Worm (Caenorhabditis elegans) whole organism, L4 larva: ENCODE measurements around the gene prmt-6.

Source experiments
- F10B5.3 ChIP-seq: sonication (generic microtip); optimal IDR thresholded peaks from 2 replicates; lab custom pipeline; 2016; ENCODE audit warnings: mild to moderate bottlenecking, missing genetic modification characterization, missing compliant biosample characterization
- T20F7.1 ChIP-seq: fragments of 200-800 bp; sonication (Bioruptor generic); optimal IDR thresholded peaks from 2 replicates; lab custom pipeline; 2018; ENCODE audit warnings: mild to moderate bottlenecking, missing genetic modification characterization, missing compliant biosample characterization
- Y48G9A.11 ChIP-seq: fragments of 200-800 bp; sonication (Bioruptor generic); IDR thresholded peaks from 2 replicates; pipeline ENCODE4 v1.3.6; 2022; ENCODE audit warnings: missing genetic modification reagents, missing genetic modification characterization, missing compliant biosample characterization
- ZK546.5 ChIP-seq, 2 experiments: sonication (generic microtip); optimal IDR thresholded peaks; 2 replicates each; lab custom pipeline; 2017; ENCODE audit warnings: missing biosample characterization in 2 of 2, missing genetic modification characterization in 2 of 2
- aha-1 ChIP-seq: fragments of 150-350 bp; peaks from one replicate; lab custom pipeline; 2014; ENCODE audit warnings: missing biosample characterization, missing genetic modification characterization
- ceh-44 ChIP-seq: fragments of 200-800 bp; sonication (Bioruptor generic); IDR thresholded peaks from 2 replicates; pipeline ENCODE4 v1.3.6; 2022; ENCODE audit warnings: missing genetic modification reagents, missing genetic modification characterization, missing compliant biosample characterization
- ceh-62 ChIP-seq: sonication (generic microtip); optimal IDR thresholded peaks from 2 replicates; lab custom pipeline; 2017; ENCODE audit warnings: missing biosample characterization, missing genetic modification characterization
- dmd-9 ChIP-seq: fragments of 200-800 bp; sonication (Bioruptor generic); IDR thresholded peaks from 2 replicates; pipeline ENCODE4 v1.3.6; 2022; ENCODE audit warnings: missing genetic modification reagents, missing genetic modification characterization, missing compliant biosample characterization
- dpl-1 ChIP-seq: fragments of 150-350 bp; optimal IDR thresholded peaks from 2 replicates; lab custom pipeline; 2014; ENCODE audit warnings: missing biosample characterization, missing genetic modification reagents, missing genetic modification characterization
- dve-1 ChIP-seq: sonication (generic microtip); optimal IDR thresholded peaks from 2 replicates; lab custom pipeline; 2017; ENCODE audit warnings: antibody characterized with exemption, mild to moderate bottlenecking, missing genetic modification characterization, missing compliant biosample characterization; ENCODE audit not compliant: insufficient read depth
- fkh-10 ChIP-seq: fragments of 150-350 bp; optimal IDR thresholded peaks from 2 replicates; lab custom pipeline; 2014; ENCODE audit warnings: missing biosample characterization, missing genetic modification reagents, missing genetic modification characterization
- hmg-1.1 ChIP-seq: fragments of 200-800 bp; sonication (Bioruptor generic); IDR thresholded peaks from 2 replicates; pipeline ENCODE4 v1.3.6; 2022; ENCODE audit warnings: missing genetic modification reagents, missing genetic modification characterization, missing compliant biosample characterization
- lsy-2 ChIP-seq, 2 experiments: fragments of 150-350 bp in 1 of 2; sonication (generic microtip) in 1 of 2; optimal IDR thresholded peaks; 2 replicates each; lab custom pipeline; 2014 to 2017; ENCODE audit warnings: missing biosample characterization in 2 of 2, missing genetic modification characterization in 2 of 2
- madf-5 ChIP-seq, 2 experiments: fragments of 200-800 bp; sonication (Bioruptor generic); IDR thresholded peaks; 2 replicates each; pipeline ENCODE4 v1.3.6; 2022; ENCODE audit warnings: missing compliant biosample characterization in 2 of 2, missing genetic modification characterization in 2 of 2
- mes-2 ChIP-seq: sonication (generic microtip); optimal IDR thresholded peaks from 2 replicates; lab custom pipeline; 2016; ENCODE audit warnings: missing genotype, mild to moderate bottlenecking, missing genetic modification characterization, missing compliant biosample characterization; ENCODE audit not compliant: poor library complexity, severe bottlenecking
- nhr-11 ChIP-seq: fragments of 150-350 bp; optimal IDR thresholded peaks from 2 replicates; lab custom pipeline; 2014; ENCODE audit warnings: missing biosample characterization, missing genetic modification characterization
- nhr-42 ChIP-seq: fragments of 200-800 bp; sonication (Bioruptor generic); IDR thresholded peaks from 2 replicates; pipeline ENCODE4 v1.3.6; 2022; ENCODE audit warnings: missing genetic modification characterization, missing compliant biosample characterization
- pha-4 ChIP-seq, 2 experiments: fragments of 150-350 bp in 1 of 2; fragments of 200-800 bp in 1 of 2; sonication (Bioruptor generic) in 1 of 2; IDR thresholded peaks in 1 of 2; optimal IDR thresholded peaks in 1 of 2; 2 replicates each; pipeline versions ENCODE4 v1.3.6 to Lab custom; 2014 to 2022; ENCODE audit warnings: missing genetic modification characterization in 2 of 2, missing genetic modification reagents in 2 of 2, missing biosample characterization in 1 of 2, missing compliant biosample characterization in 1 of 2
- php-3 ChIP-seq: fragments of 200-800 bp; sonication (Bioruptor generic); IDR thresholded peaks from 2 replicates; pipeline ENCODE4 v1.3.6; 2022; ENCODE audit warnings: missing genetic modification reagents, missing genetic modification characterization, missing compliant biosample characterization
- set-16 ChIP-seq: fragments of 200-800 bp; sonication (Bioruptor generic); IDR thresholded peaks from 2 replicates; pipeline ENCODE4 v1.3.6; 2022; ENCODE audit warnings: missing genetic modification reagents, missing genetic modification characterization, missing compliant biosample characterization
- spr-1 ChIP-seq: sonication (generic microtip); optimal IDR thresholded peaks from 2 replicates; lab custom pipeline; 2016; ENCODE audit warnings: mild to moderate bottlenecking, missing genetic modification characterization, missing compliant biosample characterization
- spr-3 ChIP-seq: fragments of 200-800 bp; sonication (Bioruptor generic); optimal IDR thresholded peaks from 2 replicates; lab custom pipeline; 2018; ENCODE audit warnings: mild to moderate bottlenecking, missing genetic modification characterization, missing compliant biosample characterization
- tra-1 ChIP-seq: fragments of 200-800 bp; sonication (Bioruptor generic); IDR thresholded peaks from 2 replicates; pipeline ENCODE4 v1.3.6; 2022; ENCODE audit warnings: missing genetic modification reagents, missing genetic modification characterization, missing compliant biosample characterization
- vab-7 ChIP-seq: fragments of 200-800 bp; sonication (Bioruptor generic); IDR thresholded peaks from 2 replicates; pipeline ENCODE4 v1.3.6; 2022; ENCODE audit warnings: missing genetic modification reagents, missing genetic modification characterization, missing compliant biosample characterization
- zfp-3 ChIP-seq: fragments of 200-800 bp; sonication (Bioruptor generic); conservative IDR thresholded peaks from 2 replicates; pipeline ENCODE4 v1.3.6; 2022; ENCODE audit warnings: missing genetic modification reagents, missing genetic modification characterization, missing compliant biosample characterization

prmt-6 gene

ce11 chrIV:2177545-2177944, 46.8 kb downstream of the prmt-6 start, which contains the start of gene hrpu-2 (continued):
- peak; percentile 83 for TF ChIP-seq zfp-3
- peak; percentile 92 for TF ChIP-seq mes-2 (tag; lab: Kevin White, UChicago)
- peak; percentile 38 for TF ChIP-seq nhr-11
- TF ChIP-seq ZK546.5 (tag; optimal IDR thresholded peaks at IDR 0.05; lab: Kevin White, UChicago): no peak
- no peak for TF ChIP-seq T20F7.1 (GFP tag; lab: Kevin White, UChicago)
- TF ChIP-seq set-16: 0 out of 2 replicates have a peak, but pooled peaks have one; percentile 10
- TF ChIP-seq ceh-44 (GFP tag; lab: Robert Waterston, UW): no peak
- TF ChIP-seq dve-1: peak; percentile 82
- peak; percentile 41 for TF ChIP-seq fkh-10
- TF ChIP-seq hmg-1.1 (GFP tag; lab: Robert Waterston, UW): peak; percentile 78
- TF ChIP-seq pha-4 (GFP tag; IDR thresholded peaks at IDR 0.05; lab: Robert Waterston, UW): peak; percentile 67; the same call in 1 of the 2 replicates
- TF ChIP-seq pha-4 (tag; optimal IDR thresholded peaks at IDR 0.05; lab: Kevin White, UChicago): no peak
- TF ChIP-seq ceh-62 (tag; lab: Kevin White, UChicago): no peak
- TF ChIP-seq dpl-1 (GFP tag; lab: Kevin White, UChicago): peak; percentile 98
- no peak for TF ChIP-seq madf-5 (GFP tag; IDR thresholded peaks at IDR 0.05; lab: Robert Waterston, UW)
- TF ChIP-seq tra-1: peak; percentile 78; the same call in 1 of the 2 replicates
- no peak for TF ChIP-seq aha-1
- peak; percentile 42; the same call in 1 of the 2 replicates for TF ChIP-seq Y48G9A.11 (GFP tag; lab: Robert Waterston, UW)
- TF ChIP-seq vab-7 (GFP tag; lab: Robert Waterston, UW): peak; percentile 49; the same call in 1 of the 2 replicates
- TF ChIP-seq dmd-9 (GFP tag; lab: Robert Waterston, UW): peak; percentile 67; the same call in 1 of the 2 replicates
- peak; percentile 65 for TF ChIP-seq spr-1 (tag; lab: Kevin White, UChicago)
- TF ChIP-seq spr-3 (GFP tag; lab: Kevin White, UChicago): peak; percentile 62
- TF ChIP-seq nhr-42: peak; percentile 56; the same call in 1 of the 2 replicates
- TF ChIP-seq php-3 (GFP tag; lab: Robert Waterston, UW): peak; percentile 62
- TF ChIP-seq F10B5.3 (tag; lab: Kevin White, UChicago): peak; percentile 57
- peak; percentile 25 to 90 for TF ChIP-seq lsy-2 (tag; optimal IDR thresholded peaks at IDR 0.05; lab: Kevin White, UChicago)
